Worm (Caenorhabditis elegans): Measurements from ENCODE around the gene ntl-3.
A peak's percentile ranks its signal among the peaks of the same experiment; 100 is the strongest.

The ntl-3 gene

ce11 chrIII:11870009-11870408 lies 23.7 kb upstream of the ntl-3 start (continued):
- peak; percentile 90 for TF ChIP-seq nfya-1 (tag; optimal IDR thresholded peaks at IDR 0.05)
- TF ChIP-seq npax-4 (tag; optimal IDR thresholded peaks at IDR 0.05): no peak
- TF ChIP-seq K02D7.2 (tag; optimal IDR thresholded peaks at IDR 0.05): no peak
- TF ChIP-seq fkh-6 (tag; optimal IDR thresholded peaks at IDR 0.05): no peak
- TF ChIP-seq ceh-6 (GFP tag; optimal IDR thresholded peaks at IDR 0.05): no peak
- peak; percentile 15 for TF ChIP-seq hlh-15 (tag; optimal IDR thresholded peaks at IDR 0.05)
- peak; percentile 68 for TF ChIP-seq ceh-18 (tag; optimal IDR thresholded peaks at IDR 0.05)
- peak; percentile 95 for TF ChIP-seq rnt-1 (tag; optimal IDR thresholded peaks at IDR 0.05)
- peak; percentile 55 for TF ChIP-seq F13H6.1 (tag; optimal IDR thresholded peaks at IDR 0.05)
- TF ChIP-seq C38D4.7 (GFP tag; optimal IDR thresholded peaks at IDR 0.05): peak; percentile 12
- peak; percentile 29 for TF ChIP-seq zip-5 (tag; optimal IDR thresholded peaks at IDR 0.05)
- peak; percentile 19 for TF ChIP-seq hlh-30 (tag; optimal IDR thresholded peaks at IDR 0.05; ENCODE audit: insufficient read depth)
- no peak for TF ChIP-seq ceh-48 (tag; optimal IDR thresholded peaks at IDR 0.05)
- TF ChIP-seq gmeb-2 (tag; optimal IDR thresholded peaks at IDR 0.05): peak; percentile 47
- peak; percentile 45 for TF ChIP-seq eyg-1 (tag; optimal IDR thresholded peaks at IDR 0.05)
- no peak for TF ChIP-seq ztf-16 (tag; optimal IDR thresholded peaks at IDR 0.05)
- peak; percentile 44 for TF ChIP-seq ceh-14 (tag; optimal IDR thresholded peaks at IDR 0.05)
- no peak for TF ChIP-seq dve-1 (tag; optimal IDR thresholded peaks at IDR 0.05)
- no peak for TF ChIP-seq ama-1 (optimal IDR thresholded peaks at IDR 0.05)
- no peak for TF ChIP-seq dmd-4 (tag; optimal IDR thresholded peaks at IDR 0.05; ENCODE audit: borderline replicate concordance)
- TF ChIP-seq syd-9 (tag; optimal IDR thresholded peaks at IDR 0.05): no peak
- TF ChIP-seq lim-6 (tag; optimal IDR thresholded peaks at IDR 0.05): peak; percentile 57
- TF ChIP-seq pqm-1 (tag; optimal IDR thresholded peaks at IDR 0.05): peak; percentile 41
- TF ChIP-seq Y22D7AL.16 (tag; optimal IDR thresholded peaks at IDR 0.05): no peak
- TF ChIP-seq che-1 (tag; optimal IDR thresholded peaks at IDR 0.05): no peak
- peak; percentile 62 for TF ChIP-seq mec-3 (tag; optimal IDR thresholded peaks at IDR 0.05; ENCODE audit: borderline replicate concordance)
- TF ChIP-seq unc-42 (tag; optimal IDR thresholded peaks at IDR 0.05): peak; percentile 82
- TF ChIP-seq ahr-1 (tag; optimal IDR thresholded peaks at IDR 0.05): no peak
- peak; percentile 92 for TF ChIP-seq ets-4 (tag; optimal IDR thresholded peaks at IDR 0.05)
- TF ChIP-seq elt-2 (tag; optimal IDR thresholded peaks at IDR 0.05): peak; percentile 53
- TF ChIP-seq ceh-22 (tag; optimal IDR thresholded peaks at IDR 0.05): no peak
- peak; percentile 49 for TF ChIP-seq ceh-19 (GFP tag; optimal IDR thresholded peaks at IDR 0.05)
- TF ChIP-seq ref-2 (tag; optimal IDR thresholded peaks at IDR 0.05): peak; percentile 63

- TF ChIP-seq hlh-6 (tag; optimal IDR thresholded peaks at IDR 0.05): no peak
- TF ChIP-seq ztf-16 (tag; optimal IDR thresholded peaks at IDR 0.05): no peak
- TF ChIP-seq hlh-30 (tag; optimal IDR thresholded peaks at IDR 0.05; ENCODE audit: insufficient read depth): no peak
- TF ChIP-seq npax-4 (tag; optimal IDR thresholded peaks at IDR 0.05): no peak
- no peak for TF ChIP-seq zip-5 (tag; optimal IDR thresholded peaks at IDR 0.05)
- no peak for TF ChIP-seq pat-9 (tag; optimal IDR thresholded peaks at IDR 0.05)
- no peak for TF ChIP-seq ceh-18 (tag; optimal IDR thresholded peaks at IDR 0.05)
- TF ChIP-seq ceh-30 (tag; optimal IDR thresholded peaks at IDR 0.05): no peak
- TF ChIP-seq pax-1 (tag; optimal IDR thresholded peaks at IDR 0.05): no peak
- no peak for TF ChIP-seq ceh-45 (GFP tag; IDR thresholded peaks at IDR 0.05)
- no peak for TF ChIP-seq fkh-6 (tag; optimal IDR thresholded peaks at IDR 0.05)
- TF ChIP-seq pha-4 (tag; optimal IDR thresholded peaks at IDR 0.05): no peak
- no peak for TF ChIP-seq ceh-19 (GFP tag; optimal IDR thresholded peaks at IDR 0.05)
- no peak for TF ChIP-seq dve-1 (tag; optimal IDR thresholded peaks at IDR 0.05)
- no peak for TF ChIP-seq pqm-1 (tag; optimal IDR thresholded peaks at IDR 0.05)
- TF ChIP-seq K02D7.2 (tag; optimal IDR thresholded peaks at IDR 0.05): no peak
- no peak for TF ChIP-seq madf-2 (tag; optimal IDR thresholded peaks at IDR 0.05)
Measured at ce11 chrIII:11869231-11869912, 23.1 kb upstream of the ntl-3 start, which contains the start of gene taf-12. TSS of gene taf-12 (minus strand) at chrIII:11869281.
